Worm (Caenorhabditis elegans) whole organism, young adult: Measurements from ENCODE around the gene dmsr-9.

Experiments used
- B0035.1 ChIP-seq: sonication (generic microtip); optimal IDR thresholded peaks from 2 replicates; lab custom pipeline; 2016; ENCODE audit warnings: missing genetic modification characterization, mild to moderate bottlenecking, missing compliant biosample characterization, missing genotype, missing genetic modification reagents
- F10E7.11 ChIP-seq: sonication (generic microtip); optimal IDR thresholded peaks from 2 replicates; lab custom pipeline; 2017; ENCODE audit warnings: mild to moderate bottlenecking, missing genetic modification characterization, moderate library complexity, missing compliant biosample characterization
- F37B4.10 ChIP-seq: fragments of 200-800 bp; sonication (Bioruptor generic); IDR thresholded peaks from 2 replicates; pipeline ENCODE4 v1.3.6; 2022; ENCODE audit warnings: missing genetic modification characterization, missing compliant biosample characterization
- F49E8.2 ChIP-seq: sonication (generic microtip); optimal IDR thresholded peaks from 3 replicates; lab custom pipeline; 2017; ENCODE audit warnings: missing genetic modification characterization, mild to moderate bottlenecking, missing compliant biosample characterization, antibody characterized with exemption, moderate library complexity; ENCODE audit not compliant: insufficient read depth
- F57C9.4 ChIP-seq: sonication (generic microtip); optimal IDR thresholded peaks from 2 replicates; lab custom pipeline; 2017; ENCODE audit warnings: mild to moderate bottlenecking, missing genetic modification characterization, missing compliant biosample characterization
- K11D2.4 ChIP-seq: fragments of 200-800 bp; sonication (Bioruptor generic); IDR thresholded peaks from 2 replicates; pipeline ENCODE4 v1.3.6; 2022; ENCODE audit warnings: missing genetic modification reagents, missing genetic modification characterization, missing compliant biosample characterization
- Y79H2A.3 ChIP-seq: fragments of 200-800 bp; sonication (Bioruptor generic); conservative IDR thresholded peaks from 2 replicates; pipeline ENCODE4 v1.3.6; 2022; ENCODE audit warnings: missing genetic modification reagents, missing genetic modification characterization, missing compliant biosample characterization
- ZK185.1 ChIP-seq: sonication (generic microtip); optimal IDR thresholded peaks from 2 replicates; lab custom pipeline; 2016; ENCODE audit warnings: mild to moderate bottlenecking, missing genetic modification characterization, missing compliant biosample characterization; ENCODE audit not compliant: poor library complexity, severe bottlenecking
- ama-1 ChIP-seq, 3 experiments: fragments of 150-350 bp in 1 of 3; sonication (generic microtip) in 2 of 3; optimal IDR thresholded peaks; 2 replicates each; lab custom pipeline; 2014 to 2018; ENCODE audit warnings: missing biosample characterization in 2 of 3, missing genetic modification characterization in 2 of 3, missing genetic modification reagents in 2 of 3
- aptf-2 ChIP-seq: fragments of 200-800 bp; sonication (Bioruptor generic); conservative IDR thresholded peaks from 2 replicates; pipeline ENCODE4 v1.3.6; 2022; ENCODE audit warnings: missing genetic modification reagents, missing genetic modification characterization, missing compliant biosample characterization
- attf-3 ChIP-seq: fragments of 200-800 bp; sonication (Bioruptor generic); conservative IDR thresholded peaks from 2 replicates; pipeline ENCODE4 v1.3.6; 2022; ENCODE audit warnings: missing genetic modification reagents, missing genetic modification characterization, missing compliant biosample characterization
- attf-6 ChIP-seq: fragments of 200-800 bp; sonication (Bioruptor generic); IDR thresholded peaks from 2 replicates; pipeline ENCODE4 v1.3.6; 2022; ENCODE audit warnings: missing genetic modification reagents, missing genetic modification characterization, missing compliant biosample characterization
- cebp-1 ChIP-seq, 2 experiments: fragments of 200-800 bp in 1 of 2; sonication (Bioruptor generic) in 1 of 2; sonication (generic microtip) in 1 of 2; IDR thresholded peaks in 1 of 2; optimal IDR thresholded peaks in 1 of 2; 2 replicates each; pipeline versions ENCODE4 v1.3.6 to Lab custom; 2017 to 2022; ENCODE audit warnings: missing compliant biosample characterization in 2 of 2, missing genetic modification characterization in 2 of 2, mild to moderate bottlenecking in 1 of 2, missing genetic modification reagents in 1 of 2, moderate library complexity in 1 of 2
- ekl-4 ChIP-seq: fragments of 200-800 bp; sonication (Bioruptor generic); IDR thresholded peaks from 2 replicates; pipeline ENCODE4 v1.3.6; 2022; ENCODE audit warnings: missing genetic modification reagents, missing genetic modification characterization, missing compliant biosample characterization
- hmg-20 ChIP-seq: fragments of 200-800 bp; sonication (Bioruptor generic); IDR thresholded peaks from 2 replicates; pipeline ENCODE4 v1.3.6; 2022; ENCODE audit warnings: missing genetic modification reagents, missing genetic modification characterization, missing compliant biosample characterization
- lin-40 ChIP-seq: sonication (generic microtip); optimal IDR thresholded peaks from 2 replicates; lab custom pipeline; 2016; ENCODE audit warnings: missing genetic modification characterization, mild to moderate bottlenecking, missing compliant biosample characterization, missing genotype, missing genetic modification reagents
- lir-1 ChIP-seq: fragments of 200-800 bp; sonication (Bioruptor generic); conservative IDR thresholded peaks from 2 replicates; pipeline ENCODE4 v1.3.6; 2022; ENCODE audit warnings: missing genetic modification reagents, missing genetic modification characterization, missing compliant biosample characterization
- madf-8 ChIP-seq: fragments of 200-800 bp; sonication (Bioruptor generic); conservative IDR thresholded peaks from 2 replicates; pipeline ENCODE4 v1.3.6; 2022; ENCODE audit warnings: missing genetic modification reagents, missing genetic modification characterization, missing compliant biosample characterization
- nfya-1 ChIP-seq: sonication (generic microtip); optimal IDR thresholded peaks from 2 replicates; lab custom pipeline; 2017; ENCODE audit warnings: antibody characterized with exemption, missing compliant biosample characterization, missing genetic modification characterization, borderline replicate concordance; ENCODE audit not compliant: insufficient read depth
- nfya-2 ChIP-seq: fragments of 200-800 bp; sonication (Bioruptor generic); IDR thresholded peaks from 2 replicates; pipeline ENCODE4 v1.3.6; 2022; ENCODE audit warnings: missing genetic modification reagents, missing genetic modification characterization, missing compliant biosample characterization
- nhr-27 ChIP-seq: fragments of 200-800 bp; sonication (Bioruptor generic); optimal IDR thresholded peaks from 2 replicates; lab custom pipeline; 2018; ENCODE audit warnings: mild to moderate bottlenecking, missing genetic modification characterization, moderate library complexity, missing compliant biosample characterization
- nhr-80 ChIP-seq: sonication (generic microtip); optimal IDR thresholded peaks from 2 replicates; lab custom pipeline; 2016; ENCODE audit warnings: missing genetic modification characterization, missing compliant biosample characterization
- pha-4 ChIP-seq: fragments of 150-350 bp; sonication (generic microtip); optimal IDR thresholded peaks from 2 replicates; lab custom pipeline; 2014; ENCODE audit warnings: missing biosample characterization, missing genetic modification reagents, missing genetic modification characterization
- sptf-2 ChIP-seq: fragments of 200-800 bp; sonication (Bioruptor generic); optimal IDR thresholded peaks from 2 replicates; lab custom pipeline; 2018; ENCODE audit warnings: mild to moderate bottlenecking, missing genetic modification characterization, missing compliant biosample characterization
- tbx-9 ChIP-seq: sonication (generic microtip); optimal IDR thresholded peaks from 2 replicates; lab custom pipeline; 2016; ENCODE audit warnings: borderline replicate concordance, missing genetic modification characterization, inconsistent platforms, missing compliant biosample characterization
- tlf-1 ChIP-seq: fragments of 200-800 bp; sonication (Bioruptor generic); optimal IDR thresholded peaks from 2 replicates; lab custom pipeline; 2018; ENCODE audit warnings: mild to moderate bottlenecking, missing genetic modification characterization, missing compliant biosample characterization
- xnd-1 ChIP-seq: sonication (generic microtip); optimal IDR thresholded peaks from 2 replicates; lab custom pipeline; 2016; ENCODE audit warnings: missing genotype, missing genetic modification reagents, missing genetic modification characterization, missing compliant biosample characterization
- ztf-25 ChIP-seq: fragments of 200-800 bp; sonication (Bioruptor generic); IDR thresholded peaks from 2 replicates; pipeline ENCODE4 v1.3.6; 2022; ENCODE audit warnings: missing genetic modification reagents, missing genetic modification characterization, missing compliant biosample characterization
- ztf-28 ChIP-seq: fragments of 200-800 bp; sonication (Bioruptor generic); IDR thresholded peaks from 2 replicates; pipeline ENCODE4 v1.3.6; 2022; ENCODE audit warnings: missing genetic modification reagents, missing genetic modification characterization, missing compliant biosample characterization

The dmsr-9 gene

ce11 chrV:6810091-6810490, 10.6 kb upstream of the dmsr-9 start:
- peak; percentile 48 for TF ChIP-seq nhr-80 (tag; lab: Kevin White, UChicago)
- no peak for TF ChIP-seq lin-40 (tag; lab: Kevin White, UChicago)
- no peak for TF ChIP-seq cebp-1 (GFP tag; IDR thresholded peaks at IDR 0.05; lab: Robert Waterston, UW)
- TF ChIP-seq cebp-1 (tag; optimal IDR thresholded peaks at IDR 0.05; lab: Kevin White, UChicago): no peak
- TF ChIP-seq ama-1 (optimal IDR thresholded peaks at IDR 0.05; lab: Kevin White, UChicago): no peak
- no peak for TF ChIP-seq ama-1 (GFP tag; optimal IDR thresholded peaks at IDR 0.05; lab: Kevin White, UChicago)

ce11 chrV:6808962-6809361, 9.5 kb upstream of the dmsr-9 start, which contains the start of gene dmsr-16:
dmsr-16 (minus strand) TSS chrV:6809062.
- TF ChIP-seq F37B4.10 (GFP tag; lab: Robert Waterston, UW) (no peak), hmg-20 (no peak)

ce11 chrV:6806340-6806739, 6.9 kb upstream of the dmsr-9 start, which contains the start of gene dmsr-12:
dmsr-12 (minus strand) TSS chrV:6806440.
- no peak for TF ChIP-seq attf-6
- TF ChIP-seq madf-8 (GFP tag; lab: Robert Waterston, UW): no peak
- no peak for TF ChIP-seq tlf-1 (GFP tag; lab: Kevin White, UChicago)
- no peak for TF ChIP-seq ztf-28 (GFP tag; lab: Robert Waterston, UW)
- no peak for TF ChIP-seq tbx-9 (tag; lab: Kevin White, UChicago)
- TF ChIP-seq ama-1 (optimal IDR thresholded peaks at IDR 0.05; lab: Kevin White, UChicago): no peak
- no peak for TF ChIP-seq ama-1 (GFP tag; optimal IDR thresholded peaks at IDR 0.05; lab: Kevin White, UChicago)
- TF ChIP-seq F57C9.4 (tag; lab: Kevin White, UChicago): no peak
- TF ChIP-seq ZK185.1 (tag; lab: Kevin White, UChicago): no peak
- no peak for TF ChIP-seq F49E8.2 (tag; lab: Kevin White, UChicago)
- TF ChIP-seq pha-4: no peak
- TF ChIP-seq lir-1 (GFP tag; lab: Robert Waterston, UW): no peak
- no peak for TF ChIP-seq K11D2.4 (GFP tag; lab: Robert Waterston, UW)
- TF ChIP-seq, all 124 proteins: peak for 0

ce11 chrV:6803992-6804391, 4.5 kb upstream of the dmsr-9 start, which contains the start of gene dmsr-11:
dmsr-11 (minus strand) TSS chrV:6804092.
- TF ChIP-seq Y79H2A.3 (GFP tag; lab: Robert Waterston, UW) (no peak), ekl-4 (GFP tag; lab: Robert Waterston, UW) (no peak), F49E8.2 (tag; lab: Kevin White, UChicago) (no peak), sptf-2 (no peak), ama-1 (optimal IDR thresholded peaks at IDR 0.05; lab: Kevin White, UChicago) (no peak), ama-1 (GFP tag; optimal IDR thresholded peaks at IDR 0.05; lab: Kevin White, UChicago) (no peak), nfya-1 (tag; lab: Kevin White, UChicago) (no peak), xnd-1 (tag; lab: Kevin White, UChicago) (no peak), nhr-27 (tag; lab: Kevin White, UChicago) (no peak), F37B4.10 (GFP tag; lab: Robert Waterston, UW) (no peak), nhr-80 (tag; lab: Kevin White, UChicago) (no peak), F10E7.11 (no peak)
- TF ChIP-seq, all 124 proteins: peak for 0

ce11 chrV:6801850-6802249, 2.4 kb upstream of the dmsr-9 start, which contains the start of gene dmsr-10:
dmsr-10 (minus strand) TSS chrV:6801950.
- no peak for TF ChIP-seq B0035.1 (tag; lab: Kevin White, UChicago)
- no peak for TF ChIP-seq attf-3 (GFP tag; lab: Robert Waterston, UW)
- no peak for TF ChIP-seq nfya-2
- no peak for TF ChIP-seq aptf-2 (GFP tag; lab: Robert Waterston, UW)
- no peak for TF ChIP-seq ztf-25 (GFP tag; lab: Robert Waterston, UW)
